Worm (Caenorhabditis elegans) whole organism, L4 larva: Measurements from ENCODE around the gene sri-19.

Source experiments
- daf-19 ChIP-seq: fragments of 200-800 bp; sonication (Bioruptor generic); conservative IDR thresholded peaks from 2 replicates; pipeline ENCODE4 v1.3.6; 2022; ENCODE audit warnings: missing genetic modification characterization, missing compliant biosample characterization
- mdl-1 ChIP-seq, 2 experiments: fragments of 150-350 bp in 1 of 2; sonication (generic microtip) in 1 of 2; optimal IDR thresholded peaks; 2 replicates each; lab custom pipeline; 2014 to 2017; ENCODE audit warnings: missing biosample characterization in 2 of 2, missing genetic modification characterization in 2 of 2
- nhr-48 ChIP-seq: sonication (generic microtip); optimal IDR thresholded peaks from 2 replicates; lab custom pipeline; 2016; ENCODE audit warnings: mild to moderate bottlenecking, missing genetic modification characterization, missing compliant biosample characterization

ce11 chrIV:11008255-11008654 is 50.1 kb downstream of the sri-19 start:
- no peak for TF ChIP-seq nhr-48 (tag; lab: Kevin White, UChicago)
- TF ChIP-seq mdl-1 (tag; optimal IDR thresholded peaks at IDR 0.05; lab: Kevin White, UChicago): no peak
- TF ChIP-seq daf-19: no peak
